Fruit fly (Drosophila melanogaster) whole organism, embryonic: ENCODE measurements around the gene Sk1.

Experiments
- Blimp-1 ChIP-seq: fragments of 200-800 bp; sonication (Bioruptor generic); optimal IDR thresholded peaks from 3 replicates; lab custom pipeline; 2018; ENCODE audit warnings: missing biosample characterization, missing genetic modification characterization, mild to moderate bottlenecking, moderate library complexity, missing genetic modification reagents
- Bteb2 ChIP-seq: fragments of 200-800 bp; sonication (Bioruptor generic); optimal IDR thresholded peaks from 2 replicates; lab custom pipeline; 2016; ENCODE audit warnings: missing biosample characterization, missing genetic modification characterization
- CG10959 ChIP-seq: fragments of 200-800 bp; sonication (Bioruptor generic); IDR thresholded peaks from 2 replicates; pipeline ENCODE4 v1.3.6; 2022; ENCODE audit warnings: missing biosample characterization, missing genetic modification characterization
- CG11398 ChIP-seq: fragments of 200-800 bp; sonication (Bioruptor generic); optimal IDR thresholded peaks from 2 replicates; lab custom pipeline; 2016; ENCODE audit warnings: missing biosample characterization, missing genetic modification characterization
- CG15073 ChIP-seq: fragments of 200-800 bp; sonication (Bioruptor generic); optimal IDR thresholded peaks from 2 replicates; lab custom pipeline; 2016; ENCODE audit warnings: missing biosample characterization, missing genetic modification characterization
- CG15514 ChIP-seq: fragments of 200-800 bp; sonication (Bioruptor generic); optimal IDR thresholded peaks from 3 replicates; lab custom pipeline; 2017; ENCODE audit warnings: missing biosample characterization, missing genetic modification characterization, mild to moderate bottlenecking, moderate library complexity, missing genetic modification reagents
- CG17361 ChIP-seq: fragments of 200-800 bp; sonication (Bioruptor generic); IDR thresholded peaks from 3 replicates; pipeline ENCODE4 v1.3.6; 2022; ENCODE audit warnings: missing biosample characterization, missing genetic modification characterization
- CG18764 ChIP-seq: fragments of 200-800 bp; sonication (Bioruptor generic); optimal IDR thresholded peaks from 3 replicates; lab custom pipeline; 2016; ENCODE audit warnings: missing biosample characterization, missing genetic modification characterization
- CG2129 ChIP-seq: fragments of 200-800 bp; sonication (Bioruptor generic); IDR thresholded peaks from 2 replicates; pipeline ENCODE4 v1.3.6; 2022; ENCODE audit warnings: missing biosample characterization, missing genetic modification characterization; ENCODE audit not compliant: partially characterized antibody
- CG2889 ChIP-seq: fragments of 200-800 bp; sonication (Bioruptor generic); IDR thresholded peaks from 3 replicates; pipeline ENCODE4 v1.3.6; 2022; ENCODE audit warnings: missing biosample characterization, missing genetic modification characterization
- CG3163 ChIP-seq: fragments of 200-800 bp; sonication (Bioruptor generic); optimal IDR thresholded peaks from 3 replicates; lab custom pipeline; 2016; ENCODE audit warnings: missing biosample characterization, missing genetic modification characterization
- CG3281 ChIP-seq: fragments of 200-800 bp; sonication (Bioruptor generic); optimal IDR thresholded peaks from 3 replicates; lab custom pipeline; 2017; ENCODE audit warnings: missing biosample characterization, mild to moderate bottlenecking, missing genetic modification characterization
- CG33557 ChIP-seq: fragments of 200-800 bp; sonication (Bioruptor generic); optimal IDR thresholded peaks from 2 replicates; lab custom pipeline; 2019; ENCODE audit warnings: missing biosample characterization, mild to moderate bottlenecking, missing genetic modification characterization, moderate library complexity
- CG34422 ChIP-seq: fragments of 200-800 bp; sonication (Bioruptor generic); IDR thresholded peaks from 3 replicates; pipeline ENCODE4 v1.3.6; 2022; ENCODE audit warnings: missing biosample characterization, missing genetic modification characterization
- CG3995 ChIP-seq: fragments of 200-800 bp; sonication (Bioruptor generic); optimal IDR thresholded peaks from 3 replicates; lab custom pipeline; 2016; ENCODE audit warnings: missing biosample characterization, missing genetic modification characterization
- CG4404 ChIP-seq: fragments of 200-800 bp; sonication (Bioruptor generic); IDR thresholded peaks from 2 replicates; pipeline ENCODE4 v1.3.6; 2022; ENCODE audit warnings: missing biosample characterization, missing genetic modification characterization
- CG6689 ChIP-seq: fragments of 200-800 bp; sonication (Bioruptor generic); IDR thresholded peaks from 2 replicates; pipeline ENCODE4 v1.3.6; 2022; ENCODE audit warnings: missing biosample characterization, missing genetic modification characterization
- CG7556 ChIP-seq: fragments of 200-800 bp; sonication (Bioruptor generic); optimal IDR thresholded peaks from 2 replicates; lab custom pipeline; 2017; ENCODE audit warnings: missing biosample characterization, mild to moderate bottlenecking, missing genetic modification characterization
- CG8944 ChIP-seq: fragments of 200-800 bp; sonication (Bioruptor generic); optimal IDR thresholded peaks from 3 replicates; lab custom pipeline; 2016; ENCODE audit warnings: missing biosample characterization, missing genetic modification characterization
- CG9797 ChIP-seq: fragments of 200-800 bp; sonication (Bioruptor generic); optimal IDR thresholded peaks from 3 replicates; lab custom pipeline; 2018; ENCODE audit warnings: missing biosample characterization, mild to moderate bottlenecking, missing genetic modification characterization
- Chrac-16 ChIP-seq: fragments of 200-800 bp; sonication (Bioruptor generic); optimal IDR thresholded peaks from 3 replicates; lab custom pipeline; 2016; ENCODE audit warnings: missing biosample characterization, missing genetic modification characterization
- Dfd ChIP-seq, 2 experiments: fragments of >200 bp; optimal IDR thresholded peaks; 2 replicates each; lab custom pipeline; 2017; ENCODE audit warnings: missing biosample characterization in 2 of 2, missing genetic modification characterization in 2 of 2
- H15 ChIP-seq: fragments of 200-800 bp; sonication (Bioruptor generic); IDR thresholded peaks from 3 replicates; pipeline ENCODE4 v1.3.6; 2022; ENCODE audit warnings: missing biosample characterization, missing genetic modification characterization
- HHEX ChIP-seq: fragments of 200-800 bp; sonication (Bioruptor generic); optimal IDR thresholded peaks from 3 replicates; lab custom pipeline; 2017; ENCODE audit warnings: missing biosample characterization, mild to moderate bottlenecking, missing genetic modification characterization, missing genetic modification reagents
- Hmx ChIP-seq: fragments of 200-800 bp; sonication (Bioruptor generic); optimal IDR thresholded peaks from 2 replicates; lab custom pipeline; 2016; ENCODE audit warnings: missing biosample characterization, missing genetic modification characterization
- Nf-YC ChIP-seq: fragments of 200-800 bp; optimal IDR thresholded peaks from 3 replicates; lab custom pipeline; 2019; ENCODE audit warnings: missing biosample characterization, mild to moderate bottlenecking, missing genetic modification characterization, moderate library complexity
- Spps ChIP-seq: fragments of 200-800 bp; sonication (Bioruptor generic); optimal IDR thresholded peaks from 2 replicates; lab custom pipeline; 2018; ENCODE audit warnings: missing biosample characterization, mild to moderate bottlenecking, missing genetic modification characterization
- Trl ChIP-seq, 3 experiments: fragments of >200 bp in 2 of 3; fragments of 200-800 bp in 1 of 3; sonication (Bioruptor generic) in 1 of 3; optimal IDR thresholded peaks; 2 replicates in 1 of 3; 3 replicates in 2 of 3; lab custom pipeline; 2016 to 2017; ENCODE audit warnings: missing biosample characterization in 1 of 3, missing genetic modification characterization in 1 of 3
- aop ChIP-seq: fragments of 200-800 bp; sonication (Bioruptor generic); IDR thresholded peaks from 2 replicates; pipeline ENCODE4 v1.3.6; 2022; ENCODE audit warnings: missing biosample characterization, missing genetic modification characterization
- chinmo ChIP-seq: fragments of 200-800 bp; sonication (Bioruptor generic); IDR thresholded peaks from 4 replicates; pipeline ENCODE4 v1.3.6; 2022; ENCODE audit warnings: missing biosample characterization, missing genetic modification characterization; ENCODE audit not compliant: partially characterized antibody
- crc ChIP-seq: fragments of 200-800 bp; sonication (Bioruptor generic); optimal IDR thresholded peaks from 2 replicates; lab custom pipeline; 2016; ENCODE audit warnings: missing biosample characterization, missing genetic modification characterization
- da ChIP-seq: fragments of 200-800 bp; sonication (Bioruptor generic); optimal IDR thresholded peaks from 2 replicates; lab custom pipeline; 2016; ENCODE audit warnings: missing biosample characterization, missing genetic modification characterization
- dan ChIP-seq: fragments of 200-800 bp; sonication (Bioruptor generic); IDR thresholded peaks from 2 replicates; pipeline ENCODE4 v1.3.6; 2022; ENCODE audit warnings: missing biosample characterization, missing genetic modification characterization
- dati ChIP-seq: fragments of 200-800 bp; sonication (Bioruptor generic); IDR thresholded peaks from 2 replicates; pipeline ENCODE4 v1.3.6; 2022; ENCODE audit warnings: missing biosample characterization, missing genetic modification characterization
- en ChIP-seq: fragments of 200-800 bp; sonication (Bioruptor generic); optimal IDR thresholded peaks from 2 replicates; lab custom pipeline; 2016; ENCODE audit warnings: missing biosample characterization, missing genetic modification characterization
- ewg ChIP-seq: fragments of 200-800 bp; sonication (Bioruptor generic); optimal IDR thresholded peaks from 3 replicates; lab custom pipeline; 2017; ENCODE audit warnings: mild to moderate bottlenecking, missing biosample characterization, missing genetic modification reagents, missing genetic modification characterization
- gce ChIP-seq: fragments of 200-800 bp; sonication (Bioruptor generic); IDR thresholded peaks from 3 replicates; pipeline ENCODE4 v1.3.6; 2022; ENCODE audit warnings: missing biosample characterization, missing genetic modification characterization
- gem ChIP-seq: fragments of 200-800 bp; sonication (Bioruptor generic); optimal IDR thresholded peaks from 2 replicates; lab custom pipeline; 2019; ENCODE audit warnings: missing biosample characterization, mild to moderate bottlenecking, missing genetic modification characterization, moderate library complexity
- gfzf ChIP-seq: fragments of 200-800 bp; sonication (Bioruptor generic); optimal IDR thresholded peaks from 2 replicates; lab custom pipeline; 2016; ENCODE audit warnings: missing biosample characterization, mild to moderate bottlenecking, missing genetic modification characterization, moderate library complexity
- h ChIP-seq: fragments of >200 bp; optimal IDR thresholded peaks from 2 replicates; lab custom pipeline; 2017
- lbe ChIP-seq: fragments of 200-800 bp; sonication (Bioruptor generic); optimal IDR thresholded peaks from 2 replicates; lab custom pipeline; 2016; ENCODE audit warnings: missing biosample characterization, mild to moderate bottlenecking, missing genetic modification characterization
- mam ChIP-seq: fragments of 200-800 bp; sonication (Bioruptor generic); optimal IDR thresholded peaks from 3 replicates; lab custom pipeline; 2016; ENCODE audit warnings: missing biosample characterization, missing genetic modification characterization
- onecut ChIP-seq: fragments of 200-800 bp; sonication (Bioruptor generic); IDR thresholded peaks from 2 replicates; pipeline ENCODE4 v1.3.6; 2022; ENCODE audit warnings: missing biosample characterization, missing genetic modification characterization
- phol ChIP-seq: fragments of 200-800 bp; sonication (Bioruptor generic); optimal IDR thresholded peaks from 3 replicates; lab custom pipeline; 2018; ENCODE audit warnings: missing biosample characterization, mild to moderate bottlenecking, missing genetic modification characterization, moderate library complexity
- sens ChIP-seq: fragments of 200-800 bp; sonication (Bioruptor generic); peaks from one replicate; lab custom pipeline; 2016; ENCODE audit warnings: missing biosample characterization, missing genetic modification characterization
- sens-2 ChIP-seq: fragments of 200-800 bp; sonication (Bioruptor generic); IDR thresholded peaks from 2 replicates; pipeline ENCODE4 v1.3.6; 2022; ENCODE audit warnings: missing biosample characterization, missing genetic modification characterization
- so ChIP-seq: fragments of 200-800 bp; sonication (Bioruptor generic); IDR thresholded peaks from 3 replicates; pipeline ENCODE4 v1.3.6; 2022; ENCODE audit warnings: missing biosample characterization, missing genetic modification characterization
- tio ChIP-seq: fragments of 200-800 bp; sonication (Bioruptor generic); optimal IDR thresholded peaks from 2 replicates; lab custom pipeline; 2017; ENCODE audit warnings: missing biosample characterization, missing genetic modification characterization, inconsistent platforms
- tna ChIP-seq: fragments of 200-800 bp; sonication (Bioruptor generic); IDR thresholded peaks from 2 replicates; pipeline ENCODE4 v1.3.6; 2022; ENCODE audit warnings: missing biosample characterization, missing genetic modification characterization; ENCODE audit not compliant: partially characterized antibody
- wek ChIP-seq: fragments of 200-800 bp; sonication (Bioruptor generic); optimal IDR thresholded peaks from 3 replicates; lab custom pipeline; 2018; ENCODE audit warnings: missing biosample characterization, mild to moderate bottlenecking, missing genetic modification characterization, moderate library complexity

Gene Sk1

dm6 chrX:11454189-11454882 is 12.0 kb downstream of the Sk1 start, which contains the start of the genes Evi5 and HP5 (continued):
- peak; percentile 64 for TF ChIP-seq CG4404 (GFP tag; lab: Robert Waterston, UW)
- 0 out of 2 replicates have a peak, but pooled peaks have one; percentile 9 for TF ChIP-seq aop (GFP tag; lab: Robert Waterston, UW)
- peak; percentile 32 for TF ChIP-seq Nf-YC (tag; lab: Kevin White, UChicago)
- TF ChIP-seq chinmo (GFP tag; lab: Robert Waterston, UW), result 0 out of 4 replicates have a peak, but pooled peaks have one; percentile 49
- no peak for TF ChIP-seq h (lab: Kevin White, UChicago)
- no peak for TF ChIP-seq Hmx
- no peak for TF ChIP-seq ewg
- no peak for TF ChIP-seq sens-2 (GFP tag; lab: Robert Waterston, UW)
- no peak for TF ChIP-seq Spps (tag; lab: Kevin White, UChicago)
- peak; percentile 60 for TF ChIP-seq gem (tag; lab: Kevin White, UChicago)
- no peak for TF ChIP-seq dan
- no peak for TF ChIP-seq CG2129 (GFP tag; lab: Robert Waterston, UW)
- TF ChIP-seq CG3995 (GFP tag; lab: Kevin White, UChicago), result peak; percentile 21
- TF ChIP-seq CG3281, result no peak
- peak; percentile 87 for TF ChIP-seq sens
- TF ChIP-seq CG8944, result peak; percentile 41
- TF ChIP-seq CG33557 (GFP tag; lab: Kevin White, UChicago), result no peak
- TF ChIP-seq onecut (GFP tag; lab: Robert Waterston, UW), result peak; percentile 53
- TF ChIP-seq CG11398 (GFP tag; lab: Kevin White, UChicago), result no peak
- TF ChIP-seq lbe (GFP tag; lab: Kevin White, UChicago), result peak; percentile 35
- TF ChIP-seq CG7556, result no peak
- TF ChIP-seq HHEX, result no peak
- no peak for TF ChIP-seq da
- peak; percentile 94 for TF ChIP-seq gfzf (GFP tag; lab: Kevin White, UChicago)
- no peak for TF ChIP-seq CG15073 (GFP tag; lab: Kevin White, UChicago)
- no peak for TF ChIP-seq en (GFP tag; lab: Kevin White, UChicago)
- TF ChIP-seq Chrac-16, result peak; percentile 36
- no peak for TF ChIP-seq gce
- TF ChIP-seq tio (GFP tag; lab: Kevin White, UChicago), result peak; percentile 33
- no peak for TF ChIP-seq CG3163 (GFP tag; lab: Kevin White, UChicago)
- no peak for TF ChIP-seq dati
- no peak; the same call in 2 of the 3 replicates for TF ChIP-seq so
- peak; percentile 34 for TF ChIP-seq crc (GFP tag; lab: Kevin White, UChicago)
- no peak for TF ChIP-seq CG2889 (GFP tag; lab: Robert Waterston, UW)
- TF ChIP-seq phol (tag; lab: Kevin White, UChicago), result peak; percentile 63
- TF ChIP-seq CG6689 (GFP tag; lab: Robert Waterston, UW), result peak; percentile 68
- no peak for TF ChIP-seq CG10959
- peak; percentile 29; the same call in 1 of the 2 replicates for TF ChIP-seq tna
- TF ChIP-seq Blimp-1 (GFP tag; lab: Kevin White, UChicago), result no peak
- TF ChIP-seq H15 (GFP tag; lab: Robert Waterston, UW), result peak; percentile 29; the same call in 1 of the 3 replicates
- TF ChIP-seq Trl (optimal IDR thresholded peaks at IDR 0.05; lab: Kevin White, UChicago), result no peak
- peak; percentile 67 for TF ChIP-seq Trl (GFP tag; optimal IDR thresholded peaks at IDR 0.05; lab: Kevin White, UChicago)
- peak; percentile 84 for TF ChIP-seq mam (GFP tag; lab: Kevin White, UChicago)
- TF ChIP-seq CG9797 (GFP tag; lab: Kevin White, UChicago), result peak; percentile 87
- peak; percentile 49 for TF ChIP-seq CG15514 (GFP tag; lab: Kevin White, UChicago)
- peak; percentile 61; the same call in 2 of the 3 replicates for TF ChIP-seq CG17361 (GFP tag; lab: Robert Waterston, UW)
- TF ChIP-seq CG18764 (GFP tag; lab: Kevin White, UChicago), result no peak
- no peak for TF ChIP-seq Dfd (GFP tag; optimal IDR thresholded peaks at IDR 0.05; lab: Kevin White, UChicago)
- TF ChIP-seq CG34422, result peak; percentile 43; the same call in 2 of the 3 replicates
- no peak for TF ChIP-seq Bteb2 (GFP tag; lab: Kevin White, UChicago)
- TF ChIP-seq wek (GFP tag; lab: Kevin White, UChicago), result no peak
